Worm (Caenorhabditis elegans) whole organism, late embryonic: Measurements from ENCODE around the gene cpt-1.

Source experiments
- C08G9.2 ChIP-seq: sonication (generic microtip); optimal IDR thresholded peaks from 2 replicates; lab custom pipeline; 2016; ENCODE audit warnings: mild to moderate bottlenecking, missing genetic modification characterization, moderate library complexity, missing compliant biosample characterization
- F13H6.1 ChIP-seq: sonication (generic microtip); optimal IDR thresholded peaks from 2 replicates; lab custom pipeline; 2016; ENCODE audit warnings: missing genetic modification characterization, missing compliant biosample characterization
- K02D7.2 ChIP-seq: sonication (generic microtip); optimal IDR thresholded peaks from 2 replicates; lab custom pipeline; 2017; ENCODE audit warnings: mild to moderate bottlenecking, missing genetic modification characterization, missing compliant biosample characterization
- Y22D7AL.16 ChIP-seq: sonication (generic microtip); optimal IDR thresholded peaks from 2 replicates; lab custom pipeline; 2016; ENCODE audit warnings: missing genetic modification characterization, missing compliant biosample characterization
- ahr-1 ChIP-seq: sonication (generic microtip); optimal IDR thresholded peaks from 2 replicates; lab custom pipeline; 2016; ENCODE audit warnings: missing genetic modification characterization, missing compliant biosample characterization
- ama-1 ChIP-seq: fragments of 150-350 bp; optimal IDR thresholded peaks from 2 replicates; lab custom pipeline; 2014
- ceh-18 ChIP-seq: sonication (generic microtip); optimal IDR thresholded peaks from 2 replicates; lab custom pipeline; 2016; ENCODE audit warnings: missing genetic modification characterization, missing compliant biosample characterization
- ceh-31 ChIP-seq: sonication (generic microtip); optimal IDR thresholded peaks from 2 replicates; lab custom pipeline; 2016; ENCODE audit warnings: missing genetic modification characterization, missing compliant biosample characterization
- ceh-34 ChIP-seq: sonication (generic microtip); optimal IDR thresholded peaks from 2 replicates; lab custom pipeline; 2016; ENCODE audit warnings: mild to moderate bottlenecking, missing genetic modification characterization, missing compliant biosample characterization
- ceh-45 ChIP-seq: fragments of 200-800 bp; sonication (Bioruptor generic); IDR thresholded peaks from 2 replicates; pipeline ENCODE4 v1.3.6; 2022; ENCODE audit warnings: missing genetic modification reagents, missing genetic modification characterization, missing compliant biosample characterization
- ceh-48 ChIP-seq: sonication (generic microtip); optimal IDR thresholded peaks from 2 replicates; lab custom pipeline; 2016; ENCODE audit warnings: missing genetic modification characterization, inconsistent platforms, missing compliant biosample characterization
- ceh-9 ChIP-seq: sonication (generic microtip); optimal IDR thresholded peaks from 2 replicates; lab custom pipeline; 2016; ENCODE audit warnings: mild to moderate bottlenecking, missing genetic modification characterization, inconsistent platforms, missing compliant biosample characterization
- che-1 ChIP-seq: sonication (generic microtip); optimal IDR thresholded peaks from 2 replicates; lab custom pipeline; 2016; ENCODE audit warnings: mild to moderate bottlenecking, missing genetic modification characterization, missing compliant biosample characterization
- ets-4 ChIP-seq: sonication (generic microtip); optimal IDR thresholded peaks from 2 replicates; lab custom pipeline; 2016; ENCODE audit warnings: missing genetic modification characterization, missing compliant biosample characterization
- eyg-1 ChIP-seq: sonication (generic microtip); optimal IDR thresholded peaks from 2 replicates; lab custom pipeline; 2016; ENCODE audit warnings: missing genotype, missing genetic modification characterization, missing compliant biosample characterization
- fkh-10 ChIP-seq: fragments of 150-350 bp; optimal IDR thresholded peaks from 2 replicates; lab custom pipeline; 2014; ENCODE audit warnings: missing biosample characterization, missing genetic modification reagents, missing genetic modification characterization
- fkh-6 ChIP-seq: sonication (generic microtip); optimal IDR thresholded peaks from 2 replicates; lab custom pipeline; 2016; ENCODE audit warnings: missing genetic modification characterization, missing compliant biosample characterization
- gmeb-2 ChIP-seq: sonication (generic microtip); optimal IDR thresholded peaks from 2 replicates; lab custom pipeline; 2016; ENCODE audit warnings: missing genetic modification characterization, inconsistent platforms, missing compliant biosample characterization
- hlh-30 ChIP-seq: sonication (generic microtip); optimal IDR thresholded peaks from 2 replicates; lab custom pipeline; 2017; ENCODE audit warnings: antibody characterized with exemption, missing genetic modification characterization, missing compliant biosample characterization; ENCODE audit not compliant: insufficient read depth
- hlh-6 ChIP-seq: sonication (generic microtip); optimal IDR thresholded peaks from 2 replicates; lab custom pipeline; 2016; ENCODE audit warnings: missing genotype, missing genetic modification characterization, missing compliant biosample characterization
- hlh-8 ChIP-seq: sonication (generic microtip); optimal IDR thresholded peaks from 2 replicates; lab custom pipeline; 2016; ENCODE audit warnings: missing genotype, missing genetic modification characterization, missing compliant biosample characterization
- lim-6 ChIP-seq: sonication (generic microtip); optimal IDR thresholded peaks from 2 replicates; lab custom pipeline; 2016; ENCODE audit warnings: missing genetic modification characterization, missing compliant biosample characterization
- lin-11 ChIP-seq: fragments of 200-800 bp; sonication (Bioruptor generic); optimal IDR thresholded peaks from 2 replicates; lab custom pipeline; 2018; ENCODE audit warnings: mild to moderate bottlenecking, missing genetic modification characterization, missing compliant biosample characterization
- madf-2 ChIP-seq: sonication (generic microtip); optimal IDR thresholded peaks from 2 replicates; lab custom pipeline; 2017; ENCODE audit warnings: missing genetic modification characterization, missing compliant biosample characterization
- mec-3 ChIP-seq: sonication (generic microtip); optimal IDR thresholded peaks from 2 replicates; lab custom pipeline; 2016; ENCODE audit warnings: borderline replicate concordance, missing genetic modification characterization, missing compliant biosample characterization
- nfya-1 ChIP-seq: sonication (generic microtip); optimal IDR thresholded peaks from 2 replicates; lab custom pipeline; 2017; ENCODE audit warnings: missing genetic modification characterization, mild to moderate bottlenecking, missing compliant biosample characterization, antibody characterized with exemption, moderate library complexity
- nhr-232 ChIP-seq: sonication (generic microtip); optimal IDR thresholded peaks from 2 replicates; lab custom pipeline; 2016; ENCODE audit warnings: missing genetic modification characterization, missing compliant biosample characterization
- npax-4 ChIP-seq: sonication (generic microtip); optimal IDR thresholded peaks from 2 replicates; lab custom pipeline; 2016; ENCODE audit warnings: missing genetic modification characterization, missing compliant biosample characterization
- pag-3 ChIP-seq: sonication (generic microtip); optimal IDR thresholded peaks from 2 replicates; lab custom pipeline; 2016; ENCODE audit warnings: missing compliant biosample characterization, missing genetic modification characterization, borderline replicate concordance
- pax-1 ChIP-seq: fragments of 150-350 bp; optimal IDR thresholded peaks from 2 replicates; lab custom pipeline; 2014; ENCODE audit warnings: missing biosample characterization, missing genetic modification characterization
- pha-4 ChIP-seq: fragments of 150-350 bp; optimal IDR thresholded peaks from 2 replicates; lab custom pipeline; 2018; ENCODE audit warnings: missing biosample characterization, missing genetic modification reagents, missing genetic modification characterization
- pqm-1 ChIP-seq: sonication (generic microtip); optimal IDR thresholded peaks from 2 replicates; lab custom pipeline; 2016; ENCODE audit warnings: missing genetic modification characterization, missing compliant biosample characterization
- pros-1 ChIP-seq: fragments of 150-350 bp; optimal IDR thresholded peaks from 2 replicates; lab custom pipeline; 2014; ENCODE audit warnings: missing biosample characterization, missing genetic modification reagents, missing genetic modification characterization
- ref-2 ChIP-seq: sonication (generic microtip); optimal IDR thresholded peaks from 2 replicates; lab custom pipeline; 2016; ENCODE audit warnings: missing genetic modification characterization, missing compliant biosample characterization
- rnt-1 ChIP-seq: sonication (generic microtip); optimal IDR thresholded peaks from 2 replicates; lab custom pipeline; 2016; ENCODE audit warnings: missing genetic modification characterization, missing compliant biosample characterization
- sox-4 ChIP-seq: sonication (generic microtip); optimal IDR thresholded peaks from 2 replicates; lab custom pipeline; 2017; ENCODE audit warnings: mild to moderate bottlenecking, missing genetic modification characterization, inconsistent platforms, missing compliant biosample characterization
- tbx-2 ChIP-seq: sonication (generic microtip); optimal IDR thresholded peaks from 2 replicates; lab custom pipeline; 2016; ENCODE audit warnings: missing genetic modification characterization, missing compliant biosample characterization
- tbx-7 ChIP-seq: sonication (generic microtip); optimal IDR thresholded peaks from 2 replicates; lab custom pipeline; 2016; ENCODE audit warnings: missing genotype, missing genetic modification characterization, missing compliant biosample characterization
- unc-3 ChIP-seq, 2 experiments: fragments of 200-800 bp in 1 of 2; sonication (Bioruptor generic) in 1 of 2; sonication (generic microtip) in 1 of 2; conservative IDR thresholded peaks in 1 of 2; optimal IDR thresholded peaks in 1 of 2; 2 replicates each; pipeline versions ENCODE4 v1.3.6 to Lab custom; 2016 to 2022; ENCODE audit warnings: missing compliant biosample characterization in 2 of 2, missing genetic modification characterization in 2 of 2, missing genetic modification reagents in 1 of 2
- unc-42 ChIP-seq: sonication (generic microtip); optimal IDR thresholded peaks from 2 replicates; lab custom pipeline; 2016; ENCODE audit warnings: missing genotype, missing genetic modification characterization, missing compliant biosample characterization
- unc-55 ChIP-seq: sonication (generic microtip); optimal IDR thresholded peaks from 2 replicates; lab custom pipeline; 2017; ENCODE audit warnings: missing biosample characterization, missing genetic modification reagents, missing genetic modification characterization
- ztf-16 ChIP-seq: sonication (generic microtip); optimal IDR thresholded peaks from 2 replicates; lab custom pipeline; 2017; ENCODE audit warnings: missing genetic modification characterization, missing compliant biosample characterization

cpt-1 gene

ce11 chrII:12785391-12785790 lies 10.9 kb downstream of the cpt-1 start, which contains the start of gene Y46G5A.15:
TSS of gene Y46G5A.15 (minus strand) at chrII:12785416.
- TF ChIP-seq madf-2 (tag; lab: Kevin White, UChicago) (no peak), K02D7.2 (tag; lab: Kevin White, UChicago) (no peak), ceh-45 (GFP tag; lab: Robert Waterston, UW) (no peak), mec-3 (tag; lab: Kevin White, UChicago) (no peak), F13H6.1 (no peak), pag-3 (no peak), lin-11 (tag; lab: Kevin White, UChicago) (no peak), nfya-1 (tag; lab: Kevin White, UChicago) (no peak), unc-3 (GFP tag; conservative IDR thresholded peaks at IDR 0.05; lab: Robert Waterston, UW) (no peak), unc-3 (tag; optimal IDR thresholded peaks at IDR 0.05; lab: Kevin White, UChicago) (no peak), nhr-232 (tag; lab: Kevin White, UChicago) (no peak), C08G9.2 (tag; lab: Kevin White, UChicago) (no peak), pha-4 (tag; lab: Kevin White, UChicago) (no peak), npax-4 (tag; lab: Kevin White, UChicago) (no peak), hlh-8 (tag; lab: Kevin White, UChicago) (no peak), ceh-48 (tag; lab: Kevin White, UChicago) (no peak), gmeb-2 (tag; lab: Kevin White, UChicago) (no peak), che-1 (tag; lab: Kevin White, UChicago) (no peak), lim-6 (tag; lab: Kevin White, UChicago) (no peak), unc-55 (GFP tag; lab: Kevin White, UChicago) (no peak), ceh-34 (tag; lab: Kevin White, UChicago) (no peak)

- TF ChIP-seq ceh-18 (tag; lab: Kevin White, UChicago), result peak; percentile 5
- TF ChIP-seq ref-2 (tag; lab: Kevin White, UChicago), result peak; percentile 32
- TF ChIP-seq tbx-2 (tag; lab: Kevin White, UChicago), result peak; percentile 51
- TF ChIP-seq hlh-30 (tag; lab: Kevin White, UChicago), result peak; percentile 6
- TF ChIP-seq ceh-34 (tag; lab: Kevin White, UChicago), result peak; percentile 22
- TF ChIP-seq nfya-1 (tag; lab: Kevin White, UChicago), result peak; percentile 16
- TF ChIP-seq ceh-31 (tag; lab: Kevin White, UChicago), result peak; percentile 57
- TF ChIP-seq hlh-6 (tag; lab: Kevin White, UChicago), result peak; percentile 33
- TF ChIP-seq C08G9.2 (tag; lab: Kevin White, UChicago), result peak; percentile 40
- TF ChIP-seq rnt-1 (tag; lab: Kevin White, UChicago), result peak; percentile 45
- peak; percentile 68 for TF ChIP-seq pros-1
- TF ChIP-seq, all 69 proteins: peak for 11; not testable (repeated sequence) for 58
Observed at ce11 chrII:12778374-12778773, 17.9 kb downstream of the cpt-1 start.

- no peak for TF ChIP-seq Y22D7AL.16 (tag; lab: Kevin White, UChicago)
- no peak for TF ChIP-seq K02D7.2 (tag; lab: Kevin White, UChicago)
- TF ChIP-seq gmeb-2 (tag; lab: Kevin White, UChicago), result no peak
- no peak for TF ChIP-seq ahr-1 (tag; lab: Kevin White, UChicago)
- TF ChIP-seq ceh-18 (tag; lab: Kevin White, UChicago), result no peak
- TF ChIP-seq fkh-6 (tag; lab: Kevin White, UChicago), result no peak
- TF ChIP-seq fkh-10 (GFP tag; lab: Kevin White, UChicago), result no peak
- TF ChIP-seq ceh-48 (tag; lab: Kevin White, UChicago), result no peak
- TF ChIP-seq pax-1 (tag; lab: Kevin White, UChicago), result no peak
- no peak for TF ChIP-seq unc-42 (tag; lab: Kevin White, UChicago)
- no peak for TF ChIP-seq che-1 (tag; lab: Kevin White, UChicago)
- no peak for TF ChIP-seq F13H6.1
- TF ChIP-seq, all 69 proteins: peak for 0
Observed at ce11 chrII:12776379-12776778, 19.9 kb downstream of the cpt-1 start, which contains the start of gene Y46G5A.34. TSS of gene Y46G5A.34 (plus strand) at chrII:12776679.

ce11 chrII:12774402-12774801 lies 21.9 kb downstream of the cpt-1 start, which contains the start of gene Y46G5A.14:
TSS of gene Y46G5A.14 (plus strand) at chrII:12774702.
- no peak for TF ChIP-seq pag-3
- TF ChIP-seq che-1 (tag; lab: Kevin White, UChicago), result no peak
- no peak for TF ChIP-seq ets-4 (tag; lab: Kevin White, UChicago)
- no peak for TF ChIP-seq nfya-1 (tag; lab: Kevin White, UChicago)
- TF ChIP-seq tbx-7 (tag; lab: Kevin White, UChicago), result no peak
- TF ChIP-seq ztf-16, result no peak
- no peak for TF ChIP-seq rnt-1 (tag; lab: Kevin White, UChicago)
- no peak for TF ChIP-seq pax-1 (tag; lab: Kevin White, UChicago)
- TF ChIP-seq pqm-1, result no peak
- TF ChIP-seq unc-42 (tag; lab: Kevin White, UChicago), result no peak
- TF ChIP-seq eyg-1 (tag; lab: Kevin White, UChicago), result no peak
- TF ChIP-seq C08G9.2 (tag; lab: Kevin White, UChicago), result no peak
- TF ChIP-seq ceh-48 (tag; lab: Kevin White, UChicago), result no peak
- no peak for TF ChIP-seq F13H6.1
- no peak for TF ChIP-seq ama-1 (lab: Kevin White, UChicago)
- TF ChIP-seq ceh-9 (tag; lab: Kevin White, UChicago), result no peak
- no peak for TF ChIP-seq sox-4
- no peak for TF ChIP-seq npax-4 (tag; lab: Kevin White, UChicago)
- no peak for TF ChIP-seq ceh-31 (tag; lab: Kevin White, UChicago)
